Worm (Caenorhabditis elegans) whole organism, L4 larva: ENCODE results near the gene C08E3.13.
"Not testable (repeated sequence)": the region's sequence is repeated elsewhere in the genome, so short reads cannot be mapped to it uniquely, and the experiment has no call there.

Experiments
- F26F4.8 ChIP-seq: fragments of 200-800 bp; sonication (Bioruptor generic); conservative IDR thresholded peaks from 2 replicates; pipeline ENCODE4 v1.3.6; 2022; ENCODE audit warnings: missing genetic modification characterization, missing compliant biosample characterization
- aha-1 ChIP-seq: fragments of 150-350 bp; peaks from one replicate; lab custom pipeline; 2014; ENCODE audit warnings: missing biosample characterization, missing genetic modification characterization
- egl-27 ChIP-seq: sonication (generic microtip); optimal IDR thresholded peaks from 3 replicates; lab custom pipeline; 2017; ENCODE audit warnings: missing biosample characterization, missing genetic modification reagents, missing genetic modification characterization
- fos-1 ChIP-seq: fragments of 150-350 bp; optimal IDR thresholded peaks from 2 replicates; lab custom pipeline; 2014; ENCODE audit warnings: missing biosample characterization, missing genetic modification characterization
- lin-15B ChIP-seq: fragments of 150-350 bp; sonication (generic microtip); optimal IDR thresholded peaks from 3 replicates; lab custom pipeline; 2014; ENCODE audit warnings: missing biosample characterization, missing genetic modification characterization
- nhr-11 ChIP-seq: fragments of 150-350 bp; optimal IDR thresholded peaks from 2 replicates; lab custom pipeline; 2014; ENCODE audit warnings: missing biosample characterization, missing genetic modification characterization
- nhr-237 ChIP-seq: sonication (generic microtip); optimal IDR thresholded peaks from 2 replicates; lab custom pipeline; 2017; ENCODE audit warnings: missing biosample characterization, missing genetic modification characterization
- snpc-4 ChIP-seq: fragments of 150-350 bp; optimal IDR thresholded peaks from 2 replicates; lab custom pipeline; 2014; ENCODE audit warnings: missing biosample characterization, missing genetic modification characterization
- spr-3 ChIP-seq: fragments of 200-800 bp; sonication (Bioruptor generic); optimal IDR thresholded peaks from 2 replicates; lab custom pipeline; 2018; ENCODE audit warnings: mild to moderate bottlenecking, missing genetic modification characterization, missing compliant biosample characterization
- ztf-11 ChIP-seq: fragments of 150-350 bp; optimal IDR thresholded peaks from 2 replicates; lab custom pipeline; 2014; ENCODE audit warnings: missing biosample characterization, missing genetic modification characterization

ce11 chrII:1632216-1632615 lies at the start of gene C08E3.13:
- not testable (repeated sequence) for TF ChIP-seq ztf-11; fos-1 (tag; lab: Kevin White, UChicago); snpc-4; aha-1 (tag; lab: Kevin White, UChicago); nhr-11; spr-3; nhr-237 (tag; lab: Kevin White, UChicago); F26F4.8 (GFP tag; lab: Robert Waterston, UW); egl-27 (tag; lab: Kevin White, UChicago); lin-15B (tag; lab: Kevin White, UChicago)
